Worm (Caenorhabditis elegans): ENCODE measurements around the gene Y62F5A.9.

The Y62F5A.9 gene

ce11 chrII:11547254-11547687, 8.6 kb upstream of the Y62F5A.9 start, which contains the start of gene F54D5.7 (continued):
- no peak for TF ChIP-seq fkh-10 (GFP tag; optimal IDR thresholded peaks at IDR 0.05)
- TF ChIP-seq dmd-6 (GFP tag; IDR thresholded peaks at IDR 0.05) = peak; percentile 55
- TF ChIP-seq ceh-44 (GFP tag; IDR thresholded peaks at IDR 0.05) = 0 out of 2 replicates have a peak, but pooled peaks have one; percentile 19
- TF ChIP-seq sdz-12 (GFP tag; optimal IDR thresholded peaks at IDR 0.05) = no peak
- peak; percentile 15 for TF ChIP-seq nhr-10 (tag; optimal IDR thresholded peaks at IDR 0.05)
- peak; percentile 65; the same call in 1 of the 2 replicates for TF ChIP-seq mxl-2 (GFP tag; conservative IDR thresholded peaks at IDR 0.05)
- TF ChIP-seq Y48G9A.11 (GFP tag; IDR thresholded peaks at IDR 0.05) = peak; percentile 44; the same call in 1 of the 2 replicates
- no peak for TF ChIP-seq set-16 (GFP tag; IDR thresholded peaks at IDR 0.05)
- no peak for TF ChIP-seq F26F4.8 (GFP tag; conservative IDR thresholded peaks at IDR 0.05)
- TF ChIP-seq lin-29 (GFP tag; IDR thresholded peaks at IDR 0.05) = no peak
- no peak for TF ChIP-seq tag-97 (GFP tag; IDR thresholded peaks at IDR 0.05)
- no peak for TF ChIP-seq daf-12 (tag; optimal IDR thresholded peaks at IDR 0.05)
- TF ChIP-seq nhr-102 (tag; optimal IDR thresholded peaks at IDR 0.05) = no peak
- TF ChIP-seq F10B5.3 (tag; optimal IDR thresholded peaks at IDR 0.05) = no peak
- TF ChIP-seq nhr-6 (tag; optimal IDR thresholded peaks at IDR 0.05) = no peak
- TF ChIP-seq gei-8 (GFP tag; optimal IDR thresholded peaks at IDR 0.05) = peak; percentile 12
- peak; percentile 76 for TF ChIP-seq hlh-11 (tag; optimal IDR thresholded peaks at IDR 0.05)
- no peak for TF ChIP-seq nhr-111 (GFP tag; optimal IDR thresholded peaks at IDR 0.05)
- TF ChIP-seq zip-11 (GFP tag; IDR thresholded peaks at IDR 0.05) = no peak
- no peak for TF ChIP-seq ZK337.2 (GFP tag; IDR thresholded peaks at IDR 0.05)
- TF ChIP-seq php-3 (GFP tag; IDR thresholded peaks at IDR 0.05) = no peak; the same call in 1 of the 2 replicates
- TF ChIP-seq lin-1 (GFP tag; IDR thresholded peaks at IDR 0.05) = peak; percentile 32; the same call in 1 of the 2 replicates
- TF ChIP-seq dmd-9 (GFP tag; IDR thresholded peaks at IDR 0.05) = no peak
- TF ChIP-seq duxl-1 (tag; optimal IDR thresholded peaks at IDR 0.05; ENCODE audit: poor library complexity) = no peak
- no peak for TF ChIP-seq snpc-4 (tag; optimal IDR thresholded peaks at IDR 0.05)
- TF ChIP-seq aly-2 (tag; optimal IDR thresholded peaks at IDR 0.05) = peak; percentile 85
- TF ChIP-seq nhr-41 (GFP tag; IDR thresholded peaks at IDR 0.05) = 0 out of 2 replicates have a peak, but pooled peaks have one; percentile 33
- TF ChIP-seq nhr-237 (tag; optimal IDR thresholded peaks at IDR 0.05) = no peak
- TF ChIP-seq lin-38 (GFP tag; IDR thresholded peaks at IDR 0.05) = peak; percentile 81
- 0 out of 4 replicates have a peak, but pooled peaks of 1 of the 2 experiments have one; percentile 7 for TF ChIP-seq madf-5 (GFP tag; IDR thresholded peaks at IDR 0.05)
- no peak for TF ChIP-seq unc-39 (tag; optimal IDR thresholded peaks at IDR 0.05)
- TF ChIP-seq nhr-48 (tag; optimal IDR thresholded peaks at IDR 0.05) = peak; percentile 3
- peak; percentile 2 for TF ChIP-seq pqm-1 (tag; optimal IDR thresholded peaks at IDR 0.05)
- TF ChIP-seq F37D6.2 (tag; optimal IDR thresholded peaks at IDR 0.05) = no peak
- TF ChIP-seq ceh-20 (GFP tag; IDR thresholded peaks at IDR 0.05) = no peak
- TF ChIP-seq nhr-77 (tag; optimal IDR thresholded peaks at IDR 0.05) = no peak
- TF ChIP-seq lir-3 (tag; optimal IDR thresholded peaks at IDR 0.05) = no peak
- peak; percentile 82 for TF ChIP-seq T26A8.4 (GFP tag; IDR thresholded peaks at IDR 0.05)
- TF ChIP-seq F44E2.7 (GFP tag; IDR thresholded peaks at IDR 0.05) = no peak
- peak; percentile 97 for TF ChIP-seq aha-1 (tag)
- no peak for TF ChIP-seq R02D3.7 (tag; optimal IDR thresholded peaks at IDR 0.05)
- TF ChIP-seq tra-1 (GFP tag; IDR thresholded peaks at IDR 0.05) = peak; percentile 46; the same call in 1 of the 2 replicates
- no peak for TF ChIP-seq ztf-11 (tag; optimal IDR thresholded peaks at IDR 0.05)
- peak; percentile 36; the same call in 1 of the 2 replicates for TF ChIP-seq madf-9 (GFP tag; conservative IDR thresholded peaks at IDR 0.05)
- peak; percentile 56 for TF ChIP-seq F49E8.2 (tag; optimal IDR thresholded peaks at IDR 0.05; ENCODE audit: borderline replicate concordance)
- TF ChIP-seq ceh-32 (tag; optimal IDR thresholded peaks at IDR 0.05; ENCODE audit: poor library complexity) = no peak
- peak; percentile 47 for TF ChIP-seq nhr-28 (tag; optimal IDR thresholded peaks at IDR 0.05)
- TF ChIP-seq dve-1 (tag; optimal IDR thresholded peaks at IDR 0.05; ENCODE audit: insufficient read depth) = peak; percentile 77
- peak; percentile 92 for TF ChIP-seq zfp-3 (GFP tag; conservative IDR thresholded peaks at IDR 0.05)
- no peak for TF ChIP-seq skn-1 (tag; optimal IDR thresholded peaks at IDR 0.05)
- TF ChIP-seq cey-2 (tag; optimal IDR thresholded peaks at IDR 0.05; ENCODE audit: borderline replicate concordance, insufficient read depth) = no peak

Data from whole organism, L4 larva.